Fruit fly (Drosophila melanogaster) whole organism, embryonic: ENCODE measurements around the gene amon.
A peak's percentile ranks its signal among the peaks of the same experiment; 100 is the strongest.

Experiments
- Antp ChIP-seq: fragments of 200-800 bp; sonication (Bioruptor generic); optimal IDR thresholded peaks from 3 replicates; lab custom pipeline; 2016; ENCODE audit warnings: missing biosample characterization, missing genetic modification characterization
- Atf3 ChIP-seq: fragments of 200-800 bp; sonication (Bioruptor generic); optimal IDR thresholded peaks from 3 replicates; lab custom pipeline; 2016; ENCODE audit warnings: missing biosample characterization, missing genetic modification characterization
- C15 ChIP-seq: fragments of 200-800 bp; sonication (Bioruptor generic); IDR thresholded peaks from 3 replicates; pipeline ENCODE4 v1.3.6; 2022; ENCODE audit warnings: missing biosample characterization, missing genetic modification characterization
- CG10366 ChIP-seq: fragments of 200-800 bp; sonication (Bioruptor generic); IDR thresholded peaks from 2 replicates; pipeline ENCODE4 v1.3.6; 2022; ENCODE audit warnings: missing biosample characterization, missing genetic modification characterization
- CG10979 ChIP-seq: fragments of 200-800 bp; sonication (Bioruptor generic); optimal IDR thresholded peaks from 2 replicates; lab custom pipeline; 2018; ENCODE audit warnings: missing biosample characterization, mild to moderate bottlenecking, missing genetic modification characterization, moderate library complexity
- CG11085 ChIP-seq: fragments of 200-800 bp; sonication (Bioruptor generic); IDR thresholded peaks from 2 replicates; pipeline ENCODE4 v1.3.6; 2022; ENCODE audit warnings: missing biosample characterization, missing genetic modification characterization
- CG11398 ChIP-seq: fragments of 200-800 bp; sonication (Bioruptor generic); optimal IDR thresholded peaks from 2 replicates; lab custom pipeline; 2016; ENCODE audit warnings: missing biosample characterization, missing genetic modification characterization
- CG11695 ChIP-seq: fragments of 200-800 bp; sonication (Bioruptor generic); IDR thresholded peaks from 3 replicates; pipeline ENCODE4 v1.3.6; 2022; ENCODE audit warnings: missing biosample characterization, missing genetic modification characterization
- CG1603 ChIP-seq: fragments of 200-800 bp; sonication (Bioruptor generic); optimal IDR thresholded peaks from 2 replicates; lab custom pipeline; 2019; ENCODE audit warnings: missing biosample characterization, mild to moderate bottlenecking, missing genetic modification characterization, moderate library complexity
- CG1792 ChIP-seq: fragments of 200-800 bp; sonication (Bioruptor generic); optimal IDR thresholded peaks from 2 replicates; lab custom pipeline; 2016; ENCODE audit warnings: missing biosample characterization, missing genetic modification characterization
- CG2120 ChIP-seq: fragments of 200-800 bp; sonication (Bioruptor generic); optimal IDR thresholded peaks from 3 replicates; lab custom pipeline; 2016; ENCODE audit warnings: missing biosample characterization, missing genetic modification characterization
- CG3847 ChIP-seq: fragments of 200-800 bp; sonication (Bioruptor generic); IDR thresholded peaks from 2 replicates; pipeline ENCODE4 v1.3.6; 2022; ENCODE audit warnings: missing biosample characterization, missing genetic modification characterization
- CG6272 ChIP-seq: fragments of 200-800 bp; sonication (Bioruptor generic); IDR thresholded peaks from 2 replicates; pipeline ENCODE4 v1.3.6; 2022; ENCODE audit warnings: missing biosample characterization, missing genetic modification characterization
- CG9817 ChIP-seq: fragments of 200-800 bp; sonication (Bioruptor generic); optimal IDR thresholded peaks from 2 replicates; lab custom pipeline; 2018; ENCODE audit warnings: missing biosample characterization, mild to moderate bottlenecking, missing genetic modification characterization, moderate library complexity
- CG9932 ChIP-seq: fragments of 200-800 bp; sonication (Bioruptor generic); IDR thresholded peaks from 2 replicates; pipeline ENCODE4 v1.3.6; 2022; ENCODE audit warnings: missing biosample characterization, missing genetic modification characterization
- CTCF ChIP-seq: fragments of 200-800 bp; sonication (Bioruptor generic); optimal IDR thresholded peaks from 2 replicates; lab custom pipeline; 2017; ENCODE audit warnings: missing biosample characterization, mild to moderate bottlenecking, missing genetic modification characterization, moderate library complexity
- D ChIP-seq, 2 experiments: fragments of 200-800 bp in 1 of 2; fragments of >200 bp in 1 of 2; sonication (Bioruptor generic) in 1 of 2; optimal IDR thresholded peaks; 2 replicates in 1 of 2; 3 replicates in 1 of 2; lab custom pipeline; 2017; ENCODE audit warnings: mild to moderate bottlenecking in 1 of 2, missing biosample characterization in 1 of 2, missing genetic modification characterization in 1 of 2, missing genetic modification reagents in 1 of 2
- Dbx ChIP-seq: fragments of 200-800 bp; sonication (Bioruptor generic); IDR thresholded peaks from 3 replicates; pipeline ENCODE4 v1.3.6; 2022; ENCODE audit warnings: missing biosample characterization, missing genetic modification characterization
- E2f1 ChIP-seq: fragments of 200-800 bp; sonication (Bioruptor generic); IDR thresholded peaks from 2 replicates; pipeline ENCODE4 v1.3.6; 2022; ENCODE audit warnings: missing biosample characterization, missing genetic modification characterization
- Hmr ChIP-seq: fragments of 200-800 bp; sonication (Bioruptor generic); optimal IDR thresholded peaks from 3 replicates; lab custom pipeline; 2017; ENCODE audit warnings: mild to moderate bottlenecking, missing biosample characterization, missing genetic modification reagents, missing genetic modification characterization
- Mad ChIP-seq: fragments of 200-800 bp; sonication (Bioruptor generic); optimal IDR thresholded peaks from 2 replicates; lab custom pipeline; 2016; ENCODE audit warnings: missing biosample characterization, missing genetic modification characterization
- Mrtf ChIP-seq: fragments of 200-800 bp; sonication (Bioruptor generic); IDR thresholded peaks from 3 replicates; pipeline ENCODE4 v1.3.6; 2022; ENCODE audit warnings: missing biosample characterization, missing genetic modification characterization
- Sin3A ChIP-seq: fragments of >200 bp; optimal IDR thresholded peaks from 2 replicates; lab custom pipeline; 2018
- amos ChIP-seq: fragments of 200-800 bp; sonication (Bioruptor generic); IDR thresholded peaks from 2 replicates; pipeline ENCODE4 v1.3.6; 2022; ENCODE audit warnings: missing biosample characterization, missing genetic modification characterization; ENCODE audit not compliant: partially characterized antibody
- aop ChIP-seq: fragments of 200-800 bp; sonication (Bioruptor generic); IDR thresholded peaks from 2 replicates; pipeline ENCODE4 v1.3.6; 2022; ENCODE audit warnings: missing biosample characterization, missing genetic modification characterization
- az2 ChIP-seq: fragments of 200-800 bp; sonication (Bioruptor generic); optimal IDR thresholded peaks from 3 replicates; lab custom pipeline; 2016; ENCODE audit warnings: missing biosample characterization, missing genetic modification characterization
- bbx ChIP-seq: fragments of 200-800 bp; sonication (Bioruptor generic); IDR thresholded peaks from 2 replicates; pipeline ENCODE4 v1.3.6; 2022; ENCODE audit warnings: missing biosample characterization, missing genetic modification characterization; ENCODE audit not compliant: partially characterized antibody
- dm ChIP-seq: fragments of 200-800 bp; sonication (Bioruptor generic); optimal IDR thresholded peaks from 3 replicates; lab custom pipeline; 2016; ENCODE audit warnings: missing biosample characterization, missing genetic modification characterization
- dysf ChIP-seq: fragments of 200-800 bp; sonication (Bioruptor generic); IDR thresholded peaks from 3 replicates; pipeline ENCODE4 v1.3.6; 2022; ENCODE audit warnings: missing biosample characterization, missing genetic modification characterization
- eve ChIP-seq, 2 experiments: fragments of >200 bp; optimal IDR thresholded peaks; 2 replicates each; lab custom pipeline; 2017; ENCODE audit warnings: missing biosample characterization in 2 of 2, missing genetic modification characterization in 2 of 2
- eyg ChIP-seq: fragments of 200-800 bp; sonication (Bioruptor generic); optimal IDR thresholded peaks from 3 replicates; lab custom pipeline; 2016; ENCODE audit warnings: missing biosample characterization, missing genetic modification characterization
- fd64A ChIP-seq: fragments of 200-800 bp; sonication (Bioruptor generic); optimal IDR thresholded peaks from 3 replicates; lab custom pipeline; 2018; ENCODE audit warnings: missing biosample characterization, mild to moderate bottlenecking, missing genetic modification characterization
- gcm2 ChIP-seq: fragments of 200-800 bp; sonication (Bioruptor generic); optimal IDR thresholded peaks from 2 replicates; lab custom pipeline; 2016; ENCODE audit warnings: missing biosample characterization, missing genetic modification characterization
- grau ChIP-seq: fragments of 200-800 bp; optimal IDR thresholded peaks from 3 replicates; lab custom pipeline; 2019; ENCODE audit warnings: missing biosample characterization, mild to moderate bottlenecking, missing genetic modification characterization, moderate library complexity
- gsb-n ChIP-seq: fragments of 200-800 bp; sonication (Bioruptor generic); optimal IDR thresholded peaks from 3 replicates; lab custom pipeline; 2018; ENCODE audit warnings: missing biosample characterization, mild to moderate bottlenecking, missing genetic modification characterization
- ham ChIP-seq: fragments of 200-800 bp; sonication (Bioruptor generic); IDR thresholded peaks from 2 replicates; pipeline ENCODE4 v1.3.6; 2022; ENCODE audit warnings: missing biosample characterization, missing genetic modification characterization
- lilli ChIP-seq: fragments of 200-800 bp; sonication (Bioruptor generic); optimal IDR thresholded peaks from 3 replicates; lab custom pipeline; 2016; ENCODE audit warnings: missing biosample characterization, missing genetic modification characterization
- luna ChIP-seq: fragments of 200-800 bp; sonication (Bioruptor generic); optimal IDR thresholded peaks from 2 replicates; lab custom pipeline; 2016; ENCODE audit warnings: missing biosample characterization, missing genetic modification characterization
- nerfin-2 ChIP-seq: fragments of 200-800 bp; sonication (Bioruptor generic); IDR thresholded peaks from 2 replicates; pipeline ENCODE4 v1.3.6; 2022; ENCODE audit warnings: missing biosample characterization, missing genetic modification characterization; ENCODE audit not compliant: partially characterized antibody
- nmo ChIP-seq: fragments of 200-800 bp; sonication (Bioruptor generic); optimal IDR thresholded peaks from 2 replicates; lab custom pipeline; 2018; ENCODE audit warnings: missing biosample characterization, mild to moderate bottlenecking, missing genetic modification characterization, moderate library complexity
- phol ChIP-seq: fragments of 200-800 bp; sonication (Bioruptor generic); optimal IDR thresholded peaks from 3 replicates; lab custom pipeline; 2018; ENCODE audit warnings: missing biosample characterization, mild to moderate bottlenecking, missing genetic modification characterization, moderate library complexity
- ranshi ChIP-seq: fragments of 200-800 bp; sonication (Bioruptor generic); IDR thresholded peaks from 2 replicates; pipeline ENCODE4 v1.3.6; 2022; ENCODE audit warnings: missing biosample characterization, missing genetic modification characterization
- sd ChIP-seq: fragments of 200-800 bp; sonication (Bioruptor generic); optimal IDR thresholded peaks from 3 replicates; lab custom pipeline; 2018; ENCODE audit warnings: missing biosample characterization, mild to moderate bottlenecking, missing genetic modification characterization, moderate library complexity
- sens ChIP-seq: fragments of 200-800 bp; sonication (Bioruptor generic); peaks from one replicate; lab custom pipeline; 2016; ENCODE audit warnings: missing biosample characterization, missing genetic modification characterization
- sens-2 ChIP-seq: fragments of 200-800 bp; sonication (Bioruptor generic); IDR thresholded peaks from 2 replicates; pipeline ENCODE4 v1.3.6; 2022; ENCODE audit warnings: missing biosample characterization, missing genetic modification characterization
- tio ChIP-seq: fragments of 200-800 bp; sonication (Bioruptor generic); optimal IDR thresholded peaks from 2 replicates; lab custom pipeline; 2017; ENCODE audit warnings: missing biosample characterization, missing genetic modification characterization, inconsistent platforms
- toy ChIP-seq: fragments of 200-800 bp; sonication (Bioruptor generic); IDR thresholded peaks from 2 replicates; pipeline ENCODE4 v1.3.6; 2022; ENCODE audit warnings: missing biosample characterization, missing genetic modification characterization
- trem ChIP-seq: fragments of 200-800 bp; optimal IDR thresholded peaks from 3 replicates; lab custom pipeline; 2019; ENCODE audit warnings: missing biosample characterization, mild to moderate bottlenecking, missing genetic modification characterization, moderate library complexity
- ttk ChIP-seq: fragments of 200-800 bp; sonication (Bioruptor generic); IDR thresholded peaks from 2 replicates; pipeline ENCODE4 v2.1.2; 2022; ENCODE audit warnings: missing biosample characterization, missing genetic modification characterization
- tup ChIP-seq: fragments of 200-800 bp; sonication (Bioruptor generic); optimal IDR thresholded peaks from 2 replicates; lab custom pipeline; 2016; ENCODE audit warnings: missing biosample characterization, mild to moderate bottlenecking, missing genetic modification characterization, moderate library complexity
- tx ChIP-seq: fragments of 200-800 bp; sonication (Bioruptor generic); optimal IDR thresholded peaks from 2 replicates; lab custom pipeline; 2016; ENCODE audit warnings: missing biosample characterization, missing genetic modification characterization
- zfh1 ChIP-seq: fragments of 200-800 bp; sonication (Bioruptor generic); IDR thresholded peaks from 3 replicates; pipeline ENCODE4 v1.3.6; 2022; ENCODE audit warnings: missing biosample characterization, missing genetic modification characterization
- zfh2 ChIP-seq: fragments of 200-800 bp; sonication (Bioruptor generic); optimal IDR thresholded peaks from 2 replicates; lab custom pipeline; 2016; ENCODE audit warnings: missing biosample characterization, missing genetic modification characterization

Gene amon

DNA sequence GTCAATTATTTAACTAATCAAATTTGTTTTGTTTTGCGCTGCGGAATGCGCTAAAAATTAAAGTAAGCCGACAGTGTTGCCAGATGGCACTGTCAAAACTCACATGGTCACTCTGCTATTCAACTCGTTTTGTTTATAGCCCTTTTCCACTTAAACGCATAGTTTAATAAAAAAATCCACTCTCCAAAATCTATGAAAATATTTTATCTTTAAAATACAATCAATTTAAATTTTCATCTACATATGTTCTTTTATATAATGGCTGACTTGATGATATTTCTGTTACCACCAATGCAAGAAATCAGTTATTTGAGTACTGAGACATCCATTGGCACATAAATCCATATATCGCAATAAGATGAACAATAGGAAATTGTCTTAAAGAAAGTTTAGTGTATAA is 3.3 kb upstream of the amon start, which contains the start of gene CG6425 (continued):
- TF ChIP-seq lilli (peak; percentile 38), eyg (GFP tag; lab: Kevin White, UChicago) (no peak), CG9932 (GFP tag; lab: Robert Waterston, UW) (peak; percentile 69), fd64A (no peak), az2 (GFP tag; lab: Kevin White, UChicago) (peak; percentile 3), CG3847 (GFP tag; lab: Robert Waterston, UW) (peak; percentile 79), dm (GFP tag; lab: Kevin White, UChicago) (no peak), sens-2 (GFP tag; lab: Robert Waterston, UW) (no peak), Antp (GFP tag; lab: Kevin White, UChicago) (no peak), CG10366 (GFP tag; lab: Robert Waterston, UW) (peak; percentile 38; the same call in 1 of the 2 replicates), D (optimal IDR thresholded peaks at IDR 0.05; lab: Kevin White, UChicago) (no peak), D (GFP tag; optimal IDR thresholded peaks at IDR 0.05; lab: Kevin White, UChicago) (no peak), eve (GFP tag; optimal IDR thresholded peaks at IDR 0.05; lab: Kevin White, UChicago) (no peak), CG11398 (GFP tag; lab: Kevin White, UChicago) (no peak), trem (tag; lab: Kevin White, UChicago) (peak; percentile 8), nmo (GFP tag; lab: Kevin White, UChicago) (peak; percentile 68), amos (peak; percentile 46), ttk (GFP tag; lab: Robert Waterston, UW) (no peak), Sin3A (lab: Kevin White, UChicago) (no peak), CG11085 (no peak), sens (GFP tag; lab: Kevin White, UChicago) (peak; percentile 78), dysf (peak; percentile 61; the same call in 2 of the 3 replicates), Mrtf (no peak), zfh2 (peak; percentile 8), bbx (GFP tag; lab: Robert Waterston, UW) (no peak), ranshi (peak; percentile 54), tio (GFP tag; lab: Kevin White, UChicago) (no peak), CTCF (GFP tag; lab: Kevin White, UChicago) (no peak), tx (GFP tag; lab: Kevin White, UChicago) (no peak), CG1603 (tag; lab: Kevin White, UChicago) (peak; percentile 51), CG9817 (tag; lab: Kevin White, UChicago) (peak; percentile 50), CG2120 (GFP tag; lab: Kevin White, UChicago) (peak; percentile 33), Dbx (no peak), Mad (GFP tag; lab: Kevin White, UChicago) (no peak), sd (tag; lab: Kevin White, UChicago) (peak; percentile 60), gcm2 (no peak), CG1792 (GFP tag; lab: Kevin White, UChicago) (no peak), tup (no peak), nerfin-2 (GFP tag; lab: Robert Waterston, UW) (no peak), gsb-n (no peak), CG10979 (tag; lab: Kevin White, UChicago) (no peak), Hmr (GFP tag; lab: Kevin White, UChicago) (no peak), CG6272 (GFP tag; lab: Robert Waterston, UW) (no peak), aop (GFP tag; lab: Robert Waterston, UW) (no peak), luna (no peak), grau (tag; lab: Kevin White, UChicago) (peak; percentile 38), C15 (GFP tag; lab: Robert Waterston, UW) (no peak), Atf3 (GFP tag; lab: Kevin White, UChicago) (no peak), E2f1 (no peak), toy (GFP tag; lab: Robert Waterston, UW) (no peak), ham (GFP tag; lab: Robert Waterston, UW) (no peak), CG11695 (GFP tag; lab: Robert Waterston, UW) (no peak), zfh1 (GFP tag; lab: Robert Waterston, UW) (no peak), phol (tag; lab: Kevin White, UChicago) (peak; percentile 51)
